Worm (Caenorhabditis elegans): ENCODE data around the gene F40F12.9.

- no peak for TF ChIP-seq dao-5 (tag; optimal IDR thresholded peaks at IDR 0.05)
- no peak for TF ChIP-seq W03F9.2 (tag; optimal IDR thresholded peaks at IDR 0.05)
- no peak for TF ChIP-seq him-1 (tag; optimal IDR thresholded peaks at IDR 0.05)
Observed at ce11 chrIII:9950244-9950643, 39.1 kb downstream of the F40F12.9 start, which contains the start of gene K03H1.13.
